Worm (Caenorhabditis elegans) whole organism, L1 larva: ENCODE results near the gene W02A2.12.

Experiments used
- C04F5.9 ChIP-seq: sonication (generic microtip); optimal IDR thresholded peaks from 2 replicates; lab custom pipeline; 2016; ENCODE audit warnings: missing genetic modification characterization, missing compliant biosample characterization
- C34B4.2 ChIP-seq: sonication (generic microtip); optimal IDR thresholded peaks from 2 replicates; lab custom pipeline; 2017; ENCODE audit warnings: mild to moderate bottlenecking, missing genetic modification characterization, missing compliant biosample characterization
- Y116A8C.19 ChIP-seq: sonication (generic microtip); optimal IDR thresholded peaks from 2 replicates; lab custom pipeline; 2016; ENCODE audit warnings: missing compliant biosample characterization, missing genetic modification characterization, borderline replicate concordance
- aha-1 ChIP-seq: fragments of 150-350 bp; optimal IDR thresholded peaks from 2 replicates; lab custom pipeline; 2014; ENCODE audit warnings: missing biosample characterization, missing genetic modification characterization
- ama-1 ChIP-seq: fragments of 150-350 bp; optimal IDR thresholded peaks from 2 replicates; lab custom pipeline; 2014
- ceh-63 ChIP-seq: fragments of 200-800 bp; sonication (Bioruptor generic); optimal IDR thresholded peaks from 2 replicates; lab custom pipeline; 2018; ENCODE audit warnings: mild to moderate bottlenecking, missing genetic modification characterization, missing compliant biosample characterization
- ceh-8 ChIP-seq: fragments of 200-800 bp; sonication (Bioruptor generic); optimal IDR thresholded peaks from 2 replicates; lab custom pipeline; 2018; ENCODE audit warnings: mild to moderate bottlenecking, missing genetic modification characterization, moderate library complexity, missing compliant biosample characterization
- ceh-82 ChIP-seq, 3 experiments: fragments of 150-350 bp in 1 of 3; sonication (generic microtip) in 2 of 3; optimal IDR thresholded peaks; 2 replicates each; lab custom pipeline; 2014 to 2017; ENCODE audit warnings: missing biosample characterization in 3 of 3, missing genetic modification characterization in 3 of 3
- ces-1 ChIP-seq: fragments of 150-350 bp; optimal IDR thresholded peaks from 2 replicates; lab custom pipeline; 2014; ENCODE audit warnings: missing biosample characterization, missing genetic modification reagents, missing genetic modification characterization
- dpl-1 ChIP-seq, 3 experiments: fragments of 150-350 bp in 2 of 3; sonication (generic microtip) in 1 of 3; optimal IDR thresholded peaks; 2 replicates each; lab custom pipeline; 2014 to 2017; ENCODE audit warnings: missing biosample characterization in 3 of 3, missing genetic modification characterization in 3 of 3, missing genetic modification reagents in 3 of 3
- efl-1 ChIP-seq, 4 experiments: fragments of 150-350 bp; optimal IDR thresholded peaks in 3 of 4; peaks in 1 of 4; 1 replicate in 1 of 4; 2 replicates in 3 of 4; lab custom pipeline; 2014; ENCODE audit warnings: missing biosample characterization in 2 of 4, missing genetic modification characterization in 2 of 4, missing genetic modification reagents in 2 of 4
- efl-3 ChIP-seq: fragments of 200-800 bp; sonication (Bioruptor generic); optimal IDR thresholded peaks from 2 replicates; lab custom pipeline; 2018; ENCODE audit warnings: mild to moderate bottlenecking, missing genetic modification characterization, missing compliant biosample characterization
- egl-27 ChIP-seq, 2 experiments: fragments of 150-350 bp in 1 of 2; sonication (generic microtip); optimal IDR thresholded peaks; 3 replicates each; lab custom pipeline; 2017 to 2018; ENCODE audit warnings: missing biosample characterization in 2 of 2, missing genetic modification characterization in 2 of 2, missing genetic modification reagents in 2 of 2
- elt-2 ChIP-seq: sonication (generic microtip); optimal IDR thresholded peaks from 2 replicates; lab custom pipeline; 2016; ENCODE audit warnings: missing genetic modification characterization, mild to moderate bottlenecking, inconsistent platforms, missing compliant biosample characterization, missing genetic modification reagents
- elt-3 ChIP-seq, 6 experiments: fragments of 150-350 bp in 1 of 6; sonication (generic microtip); optimal IDR thresholded peaks; 2 replicates each; lab custom pipeline; 2017 to 2018; ENCODE audit warnings: missing biosample characterization in 6 of 6, missing genetic modification characterization in 6 of 6, inconsistent platforms in 1 of 6
- fkh-4 ChIP-seq: sonication (generic microtip); optimal IDR thresholded peaks from 2 replicates; lab custom pipeline; 2016; ENCODE audit warnings: missing compliant biosample characterization, missing genetic modification characterization, borderline replicate concordance
- fkh-8 ChIP-seq: sonication (generic microtip); optimal IDR thresholded peaks from 2 replicates; lab custom pipeline; 2016; ENCODE audit warnings: mild to moderate bottlenecking, missing genetic modification characterization, missing compliant biosample characterization
- fos-1 ChIP-seq: fragments of 150-350 bp; optimal IDR thresholded peaks from 2 replicates; lab custom pipeline; 2014; ENCODE audit warnings: missing biosample characterization, missing genetic modification characterization
- hlh-17 ChIP-seq: fragments of 200-800 bp; sonication (Bioruptor generic); optimal IDR thresholded peaks from 2 replicates; lab custom pipeline; 2018; ENCODE audit warnings: missing genetic modification characterization, mild to moderate bottlenecking, missing compliant biosample characterization, moderate library complexity, borderline replicate concordance
- hpl-2 ChIP-seq: fragments of 150-350 bp; optimal IDR thresholded peaks from 2 replicates; lab custom pipeline; 2014; ENCODE audit warnings: missing biosample characterization, missing genetic modification reagents, missing genetic modification characterization
- irx-1 ChIP-seq: sonication (generic microtip); optimal IDR thresholded peaks from 2 replicates; lab custom pipeline; 2016; ENCODE audit warnings: missing genetic modification characterization, missing compliant biosample characterization
- isw-1 ChIP-seq: fragments of 200-800 bp; sonication (Bioruptor generic); IDR thresholded peaks from 2 replicates; pipeline ENCODE4 v1.3.6; 2022; ENCODE audit warnings: missing genetic modification characterization, missing compliant biosample characterization
- lin-13 ChIP-seq: fragments of 150-350 bp; optimal IDR thresholded peaks from 2 replicates; lab custom pipeline; 2014; ENCODE audit warnings: missing biosample characterization, missing genetic modification reagents, missing genetic modification characterization
- lin-15B ChIP-seq: fragments of 150-350 bp; sonication (generic microtip); optimal IDR thresholded peaks from 3 replicates; lab custom pipeline; 2014; ENCODE audit warnings: missing biosample characterization, missing genetic modification characterization
- lin-39 ChIP-seq: fragments of 150-350 bp; optimal IDR thresholded peaks from 2 replicates; lab custom pipeline; 2014; ENCODE audit warnings: missing biosample characterization, missing genetic modification reagents, missing genetic modification characterization
- lir-3 ChIP-seq: sonication (generic microtip); optimal IDR thresholded peaks from 2 replicates; lab custom pipeline; 2016; ENCODE audit warnings: mild to moderate bottlenecking, missing genetic modification characterization, moderate library complexity, missing compliant biosample characterization; ENCODE audit not compliant: poor library complexity
- mdl-1 ChIP-seq, 2 experiments: fragments of 150-350 bp; optimal IDR thresholded peaks; 2 replicates each; lab custom pipeline; 2014 to 2017; ENCODE audit warnings: missing biosample characterization in 2 of 2, missing genetic modification characterization in 2 of 2, inconsistent platforms in 1 of 2
- mef-2 ChIP-seq: fragments of 150-350 bp; optimal IDR thresholded peaks from 2 replicates; lab custom pipeline; 2014; ENCODE audit warnings: missing biosample characterization, missing genetic modification characterization
- mep-1 ChIP-seq: fragments of 150-350 bp; optimal IDR thresholded peaks from 2 replicates; lab custom pipeline; 2014; ENCODE audit warnings: missing biosample characterization, missing genetic modification characterization
- nhr-11 ChIP-seq: fragments of 150-350 bp; optimal IDR thresholded peaks from 2 replicates; lab custom pipeline; 2014; ENCODE audit warnings: missing biosample characterization, missing genetic modification characterization
- nhr-20 ChIP-seq: sonication (generic microtip); optimal IDR thresholded peaks from 2 replicates; lab custom pipeline; 2016; ENCODE audit warnings: mild to moderate bottlenecking, missing genetic modification characterization, missing compliant biosample characterization
- nhr-71 ChIP-seq: sonication (generic microtip); optimal IDR thresholded peaks from 2 replicates; lab custom pipeline; 2016; ENCODE audit warnings: mild to moderate bottlenecking, missing genetic modification characterization, moderate library complexity, missing compliant biosample characterization
- nhr-77 ChIP-seq: fragments of 150-350 bp; optimal IDR thresholded peaks from 2 replicates; lab custom pipeline; 2014; ENCODE audit warnings: missing biosample characterization, missing genetic modification characterization
- nhr-85 ChIP-seq: sonication (generic microtip); peaks from one replicate; lab custom pipeline; 2016; ENCODE audit warnings: missing genetic modification characterization, inconsistent platforms, missing compliant biosample characterization
- pag-3 ChIP-seq: sonication (generic microtip); optimal IDR thresholded peaks from 2 replicates; lab custom pipeline; 2017; ENCODE audit warnings: missing genetic modification characterization, mild to moderate bottlenecking, missing compliant biosample characterization, antibody characterized with exemption, borderline replicate concordance; ENCODE audit not compliant: insufficient read depth
- snpc-4 ChIP-seq: fragments of 150-350 bp; optimal IDR thresholded peaks from 2 replicates; lab custom pipeline; 2014; ENCODE audit warnings: missing biosample characterization, missing genetic modification characterization
- sup-37 ChIP-seq: fragments of 200-800 bp; sonication (Bioruptor generic); optimal IDR thresholded peaks from 2 replicates; lab custom pipeline; 2018; ENCODE audit warnings: mild to moderate bottlenecking, missing genetic modification characterization, missing compliant biosample characterization
- unc-62 ChIP-seq: fragments of 150-350 bp; optimal IDR thresholded peaks from 2 replicates; lab custom pipeline; 2014; ENCODE audit warnings: missing biosample characterization, missing genetic modification reagents, missing genetic modification characterization
- unc-86 ChIP-seq: sonication (generic microtip); optimal IDR thresholded peaks from 2 replicates; lab custom pipeline; 2016; ENCODE audit warnings: missing genetic modification characterization, missing compliant biosample characterization
- zip-4 ChIP-seq: fragments of 200-800 bp; sonication (Bioruptor generic); optimal IDR thresholded peaks from 2 replicates; lab custom pipeline; 2018; ENCODE audit warnings: mild to moderate bottlenecking, missing genetic modification characterization, moderate library complexity, missing compliant biosample characterization
- ztf-11 ChIP-seq, 2 experiments: sonication (generic microtip); optimal IDR thresholded peaks; 2 replicates each; lab custom pipeline; 2016 to 2017; ENCODE audit warnings: missing genetic modification characterization in 2 of 2, missing biosample characterization in 1 of 2, missing compliant biosample characterization in 1 of 2

W02A2.12 gene

ce11 chrIV:13322429-13322828 lies 26.2 kb downstream of the W02A2.12 start (continued):
- peak in 2 of 3 experiments; percentile 44 to 71 for TF ChIP-seq ceh-82 (tag; optimal IDR thresholded peaks at IDR 0.05; lab: Kevin White, UChicago)
- no peak for TF ChIP-seq hlh-17
- peak; percentile 2 for TF ChIP-seq lin-15B (tag; lab: Kevin White, UChicago)
- peak; percentile 88 for TF ChIP-seq mep-1 (tag; lab: Kevin White, UChicago)
- no peak for TF ChIP-seq sup-37
- TF ChIP-seq mef-2, result no peak
- no peak for TF ChIP-seq irx-1 (tag; lab: Kevin White, UChicago)
- TF ChIP-seq snpc-4 (tag; lab: Kevin White, UChicago), result peak; percentile 46
- no peak for TF ChIP-seq hpl-2 (GFP tag; lab: Kevin White, UChicago)
- TF ChIP-seq ztf-11 (tag; optimal IDR thresholded peaks at IDR 0.05; lab: Kevin White, UChicago), result no peak
- TF ChIP-seq elt-2, result peak; percentile 94
- TF ChIP-seq ceh-63 (GFP tag; lab: Kevin White, UChicago), result no peak
- peak in 4 of 6 experiments; percentile 49 to 84 (median 70) for TF ChIP-seq elt-3 (tag; optimal IDR thresholded peaks at IDR 0.05; lab: Kevin White, UChicago)
- TF ChIP-seq nhr-85 (tag; lab: Kevin White, UChicago), result peak; percentile 88
- TF ChIP-seq Y116A8C.19 (tag; lab: Kevin White, UChicago), result no peak
- no peak for TF ChIP-seq C04F5.9 (tag; lab: Kevin White, UChicago)
- TF ChIP-seq nhr-11 (tag; lab: Kevin White, UChicago), result peak; percentile 55
- peak; percentile 64 for TF ChIP-seq unc-86
- TF ChIP-seq efl-1 (optimal IDR thresholded peaks at IDR 0.05; lab: Kevin White, UChicago), result peak; percentile 58
- TF ChIP-seq efl-1 (GFP tag; optimal IDR thresholded peaks at IDR 0.05 in 1 of 2; lab: Kevin White, UChicago), result peak; percentile 19 to 70
- TF ChIP-seq pag-3, result no peak
- TF ChIP-seq nhr-71 (tag; lab: Kevin White, UChicago), result peak; percentile 96
- no peak for TF ChIP-seq efl-3 (GFP tag; lab: Kevin White, UChicago)
- TF ChIP-seq ces-1 (GFP tag; lab: Kevin White, UChicago), result no peak
- TF ChIP-seq isw-1 (GFP tag; lab: Robert Waterston, UW), result no peak
- TF ChIP-seq aha-1 (tag; lab: Kevin White, UChicago), result peak; percentile 31
- no peak for TF ChIP-seq ama-1 (lab: Kevin White, UChicago)
- TF ChIP-seq lir-3 (tag; lab: Kevin White, UChicago), result no peak
- TF ChIP-seq fkh-8, result peak; percentile 71
- TF ChIP-seq lin-13 (GFP tag; lab: Kevin White, UChicago), result peak; percentile 60
- no peak for TF ChIP-seq lin-39 (tag; lab: Kevin White, UChicago)
- no peak for TF ChIP-seq unc-62 (GFP tag; lab: Kevin White, UChicago)
- TF ChIP-seq mdl-1 (tag; optimal IDR thresholded peaks at IDR 0.05; lab: Kevin White, UChicago), result peak in 1 of 2 experiments; percentile 63
- TF ChIP-seq fos-1, result peak; percentile 59
- TF ChIP-seq zip-4, result no peak
- TF ChIP-seq dpl-1 (GFP tag; optimal IDR thresholded peaks at IDR 0.05; lab: Kevin White, UChicago), result peak; percentile 35 to 48 (median 37)
- no peak for TF ChIP-seq ceh-8
- TF ChIP-seq egl-27 (tag; optimal IDR thresholded peaks at IDR 0.05; lab: Kevin White, UChicago), result peak; percentile 31 to 50
- peak; percentile 89 for TF ChIP-seq nhr-77 (tag; lab: Kevin White, UChicago)
- peak; percentile 93 for TF ChIP-seq nhr-20
- no peak for TF ChIP-seq fkh-4 (tag; lab: Kevin White, UChicago)

DNA sequence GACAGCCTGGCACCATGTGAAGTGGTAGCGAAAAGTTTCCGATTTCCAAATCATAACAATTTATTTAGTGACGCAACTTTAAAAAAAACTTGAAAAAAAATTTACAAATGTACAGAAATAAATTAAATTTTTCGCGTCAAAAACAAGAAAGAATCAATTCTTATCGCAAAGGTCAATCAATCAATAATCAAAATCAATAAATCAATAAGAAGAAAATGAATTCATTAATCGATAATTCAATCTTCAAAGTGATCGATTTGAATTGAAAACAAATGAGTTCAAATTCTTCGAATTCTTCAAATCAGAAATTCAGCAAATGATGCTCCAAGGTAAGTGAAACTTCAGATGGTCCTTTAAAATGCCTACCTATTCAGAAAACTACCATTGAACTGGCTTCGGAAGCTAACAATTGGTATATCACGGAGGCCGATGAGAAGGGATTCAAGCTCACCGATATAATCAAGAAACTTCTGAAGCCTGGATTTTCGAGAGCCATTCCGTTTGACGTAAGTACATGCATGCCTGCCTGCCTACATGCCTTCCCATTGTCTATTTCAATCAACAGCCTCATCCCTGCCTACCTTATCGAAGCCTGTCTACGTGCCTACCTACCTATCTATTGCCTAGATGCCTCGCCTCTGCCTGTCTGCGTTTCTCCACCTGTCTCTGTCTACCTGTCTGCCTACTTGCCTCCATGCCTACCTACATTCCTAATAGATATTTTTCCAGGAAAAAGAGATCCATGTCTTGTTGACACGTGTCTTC lies 28.6 kb downstream of the W02A2.12 start:
- TF ChIP-seq C34B4.2, result no peak
- TF ChIP-seq lin-15B (tag; lab: Kevin White, UChicago), result no peak
- TF ChIP-seq unc-62 (GFP tag; lab: Kevin White, UChicago), result no peak
- TF ChIP-seq, all 84 proteins: peak for 0
